Comparison of ENCODE assay signal across 3 fruit fly cellular contexts in the genomic region with DNA sequence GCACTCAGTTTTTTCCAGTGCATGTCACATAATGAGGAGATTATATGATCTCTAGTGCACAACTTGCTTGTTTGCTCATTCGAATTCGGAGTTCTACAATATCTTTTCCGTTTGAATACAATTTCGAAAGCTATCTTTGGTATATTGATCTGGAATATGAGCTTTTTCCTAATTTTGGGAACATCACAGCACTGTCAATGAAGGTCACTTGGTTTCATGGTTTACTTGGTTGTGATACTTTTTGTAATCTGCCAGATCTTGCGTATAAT.
A peak's percentile ranks its signal among the peaks of the same experiment; 100 is the strongest.
TF ChIP-seq lines count a peak whose summit lies in the region.

No protein-coding gene starts in this region.

- no peak for TF ChIP-seq CTCF in whole organism, embryonic (GFP tag; optimal IDR thresholded peaks at IDR 0.05; lab: Kevin White, UChicago)

TF ChIP-seq in whole organism, adult, 20 proteins besides CTCF, POLR2A, EP300 and RAD21:
- TF ChIP-seq ovo (GFP tag; optimal IDR thresholded peaks at IDR 0.05; lab: Kevin White, UChicago) = no peak
- peak; percentile 60 for TF ChIP-seq kay (GFP tag; lab: Kevin White, UChicago; ENCODE audit: borderline replicate concordance)
- TF ChIP-seq pad (GFP tag; optimal IDR thresholded peaks at IDR 0.05; lab: Kevin White, UChicago) = no peak
- no peak for TF ChIP-seq CG1620 (GFP tag; optimal IDR thresholded peaks at IDR 0.05; lab: Kevin White, UChicago)
TF ChIP-seq in whole organism, adult: peak in this region for 1.

TF ChIP-seq in whole organism, embryonic, 481 proteins besides CTCF, POLR2A, EP300 and RAD21:
- TF ChIP-seq Ets97D (GFP tag; optimal IDR thresholded peaks at IDR 0.05; lab: Kevin White, UChicago) (no peak), Pdp1 (GFP tag; optimal IDR thresholded peaks at IDR 0.05; lab: Kevin White, UChicago) (peak in 1 of 2 experiments; percentile 72), zf30C (GFP tag; optimal IDR thresholded peaks at IDR 0.05; lab: Kevin White, UChicago) (peak; percentile 50)

TF ChIP-seq in whole organism, prepupa, 60 proteins besides CTCF, POLR2A, EP300 and RAD21:
- TF ChIP-seq vri (GFP tag; optimal IDR thresholded peaks at IDR 0.05; lab: Kevin White, UChicago) = peak; percentile 15
- TF ChIP-seq dac (GFP tag; optimal IDR thresholded peaks at IDR 0.05; lab: Kevin White, UChicago) = no peak
- no peak for TF ChIP-seq achi (GFP tag; optimal IDR thresholded peaks at IDR 0.05; lab: Kevin White, UChicago)
